Fruit fly (Drosophila melanogaster) whole organism, prepupa: Measurements from ENCODE around the gene Sfp24F.

ENCODE experiments used
- Blimp-1 ChIP-seq: fragments of 200-800 bp; sonication (Bioruptor generic); optimal IDR thresholded peaks from 3 replicates; lab custom pipeline; 2017; ENCODE audit warnings: missing biosample characterization, missing genetic modification characterization, mild to moderate bottlenecking, moderate library complexity, missing genetic modification reagents
- CG10669 ChIP-seq: fragments of 200-800 bp; sonication (Bioruptor generic); optimal IDR thresholded peaks from 3 replicates; lab custom pipeline; 2018; ENCODE audit warnings: missing biosample characterization, mild to moderate bottlenecking, missing genetic modification characterization, moderate library complexity
- CG11762 ChIP-seq: fragments of 200-800 bp; sonication (Bioruptor generic); optimal IDR thresholded peaks from 3 replicates; lab custom pipeline; 2016; ENCODE audit warnings: missing biosample characterization, missing genetic modification characterization; ENCODE audit not compliant: insufficient read depth
- CG11902 ChIP-seq: fragments of 200-800 bp; sonication (Bioruptor generic); optimal IDR thresholded peaks from 3 replicates; lab custom pipeline; 2016; ENCODE audit warnings: missing biosample characterization, missing genetic modification characterization
- CG15336 ChIP-seq: fragments of 200-800 bp; sonication (Bioruptor generic); IDR thresholded peaks from 2 replicates; pipeline ENCODE4 v1.3.6; 2022; ENCODE audit warnings: missing biosample characterization, missing genetic modification characterization
- CG1621 ChIP-seq: fragments of 200-800 bp; sonication (Bioruptor generic); optimal IDR thresholded peaks from 3 replicates; lab custom pipeline; 2018; ENCODE audit warnings: missing biosample characterization, mild to moderate bottlenecking, missing genetic modification characterization
- CG16779 ChIP-seq: fragments of 200-800 bp; sonication (Bioruptor generic); optimal IDR thresholded peaks from 3 replicates; lab custom pipeline; 2017; ENCODE audit warnings: missing biosample characterization, mild to moderate bottlenecking, missing genetic modification characterization
- CG3032 ChIP-seq: fragments of 200-800 bp; optimal IDR thresholded peaks from 2 replicates; lab custom pipeline; 2019; ENCODE audit warnings: missing biosample characterization, mild to moderate bottlenecking, missing genetic modification characterization, moderate library complexity
- CG31627 ChIP-seq: fragments of 200-800 bp; sonication (Bioruptor generic); optimal IDR thresholded peaks from 3 replicates; lab custom pipeline; 2016; ENCODE audit warnings: missing biosample characterization, missing genetic modification characterization
- CG32006 ChIP-seq: fragments of 200-800 bp; sonication (Bioruptor generic); optimal IDR thresholded peaks from 3 replicates; lab custom pipeline; 2017; ENCODE audit warnings: missing biosample characterization, mild to moderate bottlenecking, missing genetic modification characterization
- CG3919 ChIP-seq: fragments of 200-800 bp; sonication (Bioruptor generic); optimal IDR thresholded peaks from 3 replicates; lab custom pipeline; 2016; ENCODE audit warnings: missing biosample characterization, missing genetic modification characterization
- CG4318 ChIP-seq: fragments of 200-800 bp; sonication (Bioruptor generic); optimal IDR thresholded peaks from 3 replicates; lab custom pipeline; 2017; ENCODE audit warnings: missing biosample characterization, mild to moderate bottlenecking, missing genetic modification characterization
- CG6163 ChIP-seq: fragments of 200-800 bp; sonication (Bioruptor generic); IDR thresholded peaks from 3 replicates; pipeline ENCODE4 v1.3.6; 2022; ENCODE audit warnings: missing biosample characterization, missing genetic modification characterization
- CG6792 ChIP-seq: fragments of 200-800 bp; sonication (Bioruptor generic); optimal IDR thresholded peaks from 3 replicates; lab custom pipeline; 2016; ENCODE audit warnings: missing biosample characterization, missing genetic modification characterization
- CG6854 ChIP-seq: fragments of 200-800 bp; sonication (Bioruptor generic); optimal IDR thresholded peaks from 2 replicates; lab custom pipeline; 2017; ENCODE audit warnings: missing biosample characterization, mild to moderate bottlenecking, missing genetic modification characterization
- CG8119 ChIP-seq: fragments of 200-800 bp; sonication (Bioruptor generic); IDR thresholded peaks from 3 replicates; pipeline ENCODE4 v1.3.6; 2022; ENCODE audit warnings: missing biosample characterization, missing genetic modification characterization
- CG8319 ChIP-seq: fragments of 200-800 bp; sonication (Bioruptor generic); optimal IDR thresholded peaks from 3 replicates; lab custom pipeline; 2016; ENCODE audit warnings: missing biosample characterization, missing genetic modification characterization
- CG8632 ChIP-seq: fragments of 200-800 bp; sonication (Bioruptor generic); optimal IDR thresholded peaks from 3 replicates; lab custom pipeline; 2016; ENCODE audit warnings: missing biosample characterization, missing genetic modification characterization
- CG9139 ChIP-seq: fragments of 200-800 bp; sonication (Bioruptor generic); optimal IDR thresholded peaks from 3 replicates; lab custom pipeline; 2017; ENCODE audit warnings: missing biosample characterization, mild to moderate bottlenecking, missing genetic modification characterization
- Eip78C ChIP-seq: fragments of 200-800 bp; sonication (Bioruptor generic); peaks from one replicate; lab custom pipeline; 2016; ENCODE audit warnings: missing biosample characterization, missing genetic modification characterization
- Ets96B ChIP-seq: fragments of 200-800 bp; optimal IDR thresholded peaks from 2 replicates; lab custom pipeline; 2019; ENCODE audit warnings: missing biosample characterization, mild to moderate bottlenecking, missing genetic modification characterization, moderate library complexity
- Hr38 ChIP-seq: sonication (Bioruptor generic); optimal IDR thresholded peaks from 2 replicates; lab custom pipeline; 2016; ENCODE audit warnings: missing biosample characterization, missing genetic modification characterization
- Lpt ChIP-seq: fragments of 200-800 bp; sonication (Bioruptor generic); optimal IDR thresholded peaks from 3 replicates; lab custom pipeline; 2016; ENCODE audit warnings: missing biosample characterization, missing genetic modification characterization
- Met ChIP-seq: fragments of 200-800 bp; sonication (Bioruptor generic); optimal IDR thresholded peaks from 3 replicates; lab custom pipeline; 2016; ENCODE audit warnings: missing biosample characterization, missing genetic modification characterization
- Smox ChIP-seq: fragments of 200-800 bp; sonication (Bioruptor generic); optimal IDR thresholded peaks from 3 replicates; lab custom pipeline; 2016; ENCODE audit warnings: missing biosample characterization, missing genetic modification characterization
- Sox102F ChIP-seq: fragments of 200-800 bp; sonication (Bioruptor generic); optimal IDR thresholded peaks from 2 replicates; lab custom pipeline; 2016; ENCODE audit warnings: missing biosample characterization, mild to moderate bottlenecking, missing genetic modification characterization
- Sox14 ChIP-seq: fragments of 200-800 bp; sonication (Bioruptor generic); optimal IDR thresholded peaks from 3 replicates; lab custom pipeline; 2016; ENCODE audit warnings: missing biosample characterization, missing genetic modification characterization
- Sox15 ChIP-seq: fragments of 200-800 bp; sonication (Bioruptor generic); optimal IDR thresholded peaks from 3 replicates; lab custom pipeline; 2016; ENCODE audit warnings: missing biosample characterization, missing genetic modification characterization
- eg ChIP-seq: fragments of 200-800 bp; sonication (Bioruptor generic); IDR thresholded peaks from 3 replicates; pipeline ENCODE4 v1.3.6; 2022; ENCODE audit warnings: missing biosample characterization, missing genetic modification characterization
- esn ChIP-seq: fragments of 200-800 bp; sonication (Bioruptor generic); optimal IDR thresholded peaks from 2 replicates; lab custom pipeline; 2016; ENCODE audit warnings: missing biosample characterization, mild to moderate bottlenecking, missing genetic modification characterization, moderate library complexity
- fd59A ChIP-seq: fragments of 200-800 bp; sonication (Bioruptor generic); optimal IDR thresholded peaks from 2 replicates; lab custom pipeline; 2017; ENCODE audit warnings: missing biosample characterization, mild to moderate bottlenecking, missing genetic modification characterization, missing genetic modification reagents
- fkh ChIP-seq: fragments of 200-800 bp; sonication (Bioruptor generic); optimal IDR thresholded peaks from 3 replicates; lab custom pipeline; 2017; ENCODE audit warnings: missing biosample characterization, mild to moderate bottlenecking, missing genetic modification characterization, moderate library complexity
- lz ChIP-seq: fragments of 200-800 bp; sonication (Bioruptor generic); optimal IDR thresholded peaks from 3 replicates; lab custom pipeline; 2016; ENCODE audit warnings: missing biosample characterization, missing genetic modification characterization
- svp ChIP-seq: fragments of 200-800 bp; sonication (Bioruptor generic); peaks from one replicate; lab custom pipeline; 2016; ENCODE audit warnings: missing biosample characterization, missing genetic modification characterization
- topi ChIP-seq: fragments of 200-800 bp; sonication (Bioruptor generic); optimal IDR thresholded peaks from 3 replicates; lab custom pipeline; 2016; ENCODE audit warnings: missing biosample characterization, missing genetic modification characterization
- vri ChIP-seq: fragments of 200-800 bp; sonication (Bioruptor generic); optimal IDR thresholded peaks from 3 replicates; lab custom pipeline; 2016; ENCODE audit warnings: missing biosample characterization, mild to moderate bottlenecking, missing genetic modification characterization

Gene Sfp24F

dm6 chr2L:4400653-4401052 is 41.2 kb downstream of the Sfp24F start, which contains the start of gene CG33003:
Gene CG33003, plus strand, starts transcription at chr2L:4400953.
- TF ChIP-seq CG32006 = no peak
- TF ChIP-seq Ets96B (tag; lab: Kevin White, UChicago) = no peak
- no peak for TF ChIP-seq CG6854 (GFP tag; lab: Kevin White, UChicago)
- no peak for TF ChIP-seq CG8632 (GFP tag; lab: Kevin White, UChicago)
- no peak for TF ChIP-seq Smox (GFP tag; lab: Kevin White, UChicago)
- no peak for TF ChIP-seq fkh (GFP tag; lab: Kevin White, UChicago)
- TF ChIP-seq eg (GFP tag; lab: Robert Waterston, UW) = no peak
- TF ChIP-seq CG16779 (tag; lab: Kevin White, UChicago) = no peak
- no peak for TF ChIP-seq CG6163 (GFP tag; lab: Robert Waterston, UW)
- TF ChIP-seq svp = no peak
- TF ChIP-seq Sox15 (GFP tag; lab: Kevin White, UChicago) = no peak
- TF ChIP-seq vri (GFP tag; lab: Kevin White, UChicago) = no peak
- TF ChIP-seq, all 60 proteins: peak for 0

dm6 chr2L:4393842-4394421 is 47.9 kb downstream of the Sfp24F start, which contains the start of gene CG3652:
Gene CG3652, minus strand, starts transcription at chr2L:4393876.
- TF ChIP-seq Sox14 = peak; percentile 63
- TF ChIP-seq eg (GFP tag; lab: Robert Waterston, UW) = no peak
- no peak for TF ChIP-seq CG6792 (GFP tag; lab: Kevin White, UChicago)
- peak; percentile 37 for TF ChIP-seq CG11762 (GFP tag; lab: Kevin White, UChicago)
- TF ChIP-seq CG31627 (GFP tag; lab: Kevin White, UChicago) = peak; percentile 62
- TF ChIP-seq topi (GFP tag; lab: Kevin White, UChicago) = no peak
- no peak for TF ChIP-seq CG3919 (GFP tag; lab: Kevin White, UChicago)
- TF ChIP-seq CG15336 (GFP tag; lab: Robert Waterston, UW) = no peak
- no peak for TF ChIP-seq Eip78C
- no peak for TF ChIP-seq CG4318 (GFP tag; lab: Kevin White, UChicago)
- TF ChIP-seq esn = peak; percentile 60
- no peak for TF ChIP-seq CG6163 (GFP tag; lab: Robert Waterston, UW)
- no peak for TF ChIP-seq fd59A (GFP tag; lab: Kevin White, UChicago)
- no peak for TF ChIP-seq Lpt (GFP tag; lab: Kevin White, UChicago)
- no peak for TF ChIP-seq Blimp-1 (GFP tag; lab: Kevin White, UChicago)
- peak; percentile 26 for TF ChIP-seq CG11902 (GFP tag; lab: Kevin White, UChicago)
- no peak for TF ChIP-seq CG8319
- no peak for TF ChIP-seq Met (GFP tag; lab: Kevin White, UChicago)
- TF ChIP-seq Sox15 (GFP tag; lab: Kevin White, UChicago) = peak; percentile 37
- peak; percentile 88 for TF ChIP-seq svp
- no peak for TF ChIP-seq Smox (GFP tag; lab: Kevin White, UChicago)
- no peak for TF ChIP-seq CG1621 (tag; lab: Kevin White, UChicago)
- TF ChIP-seq CG10669 (GFP tag; lab: Kevin White, UChicago) = no peak
- no peak for TF ChIP-seq CG32006
- no peak for TF ChIP-seq Hr38 (GFP tag; lab: Kevin White, UChicago)
- TF ChIP-seq CG9139 (GFP tag; lab: Kevin White, UChicago) = no peak
- peak; percentile 56 for TF ChIP-seq CG3032 (tag; lab: Kevin White, UChicago)
- TF ChIP-seq lz (GFP tag; lab: Kevin White, UChicago) = peak; percentile 61
- no peak for TF ChIP-seq Sox102F
- TF ChIP-seq CG8632 (GFP tag; lab: Kevin White, UChicago) = no peak
- 0 out of 3 replicates have a peak, but pooled peaks have one; percentile 33 for TF ChIP-seq CG8119 (GFP tag; lab: Robert Waterston, UW)
- TF ChIP-seq, all 60 proteins: peak for 10
